Fruit fly (Drosophila melanogaster) whole organism, pupa: Measurements from ENCODE around the gene eIF5B.
A peak's percentile ranks its signal among the peaks of the same experiment; 100 is the strongest.

Experiments
- CG10348 ChIP-seq: fragments of 200-800 bp; sonication (Bioruptor generic); IDR thresholded peaks from 2 replicates; pipeline ENCODE4 v1.3.6; 2022; ENCODE audit warnings: missing biosample characterization, missing genetic modification characterization
- CG13204 ChIP-seq: fragments of 200-800 bp; sonication (Bioruptor generic); optimal IDR thresholded peaks from 2 replicates; lab custom pipeline; 2018; ENCODE audit warnings: missing biosample characterization, mild to moderate bottlenecking, missing genetic modification characterization, moderate library complexity
- CG14655 ChIP-seq: fragments of 200-800 bp; sonication (Bioruptor generic); optimal IDR thresholded peaks from 3 replicates; lab custom pipeline; 2017; ENCODE audit warnings: mild to moderate bottlenecking, missing biosample characterization, missing genetic modification reagents, missing genetic modification characterization
- CG15710 ChIP-seq: fragments of 200-800 bp; sonication (Bioruptor generic); optimal IDR thresholded peaks from 2 replicates; lab custom pipeline; 2018; ENCODE audit warnings: missing biosample characterization, mild to moderate bottlenecking, missing genetic modification characterization, moderate library complexity
- CG4496 ChIP-seq: fragments of 200-800 bp; sonication (Bioruptor generic); IDR thresholded peaks from 3 replicates; pipeline ENCODE4 v1.3.6; 2022; ENCODE audit warnings: missing biosample characterization, missing genetic modification characterization
- CG8301 ChIP-seq: fragments of 200-800 bp; sonication (Bioruptor generic); optimal IDR thresholded peaks from 2 replicates; lab custom pipeline; 2018; ENCODE audit warnings: missing biosample characterization, mild to moderate bottlenecking, missing genetic modification characterization
- D1 ChIP-seq: fragments of 200-800 bp; sonication (Bioruptor generic); optimal IDR thresholded peaks from 2 replicates; lab custom pipeline; 2018; ENCODE audit warnings: missing biosample characterization, mild to moderate bottlenecking, missing genetic modification characterization, moderate library complexity
- EcR ChIP-seq: fragments of 200-800 bp; sonication (Bioruptor generic); optimal IDR thresholded peaks from 3 replicates; lab custom pipeline; 2019; ENCODE audit warnings: missing biosample characterization, missing genetic modification characterization, mild to moderate bottlenecking, moderate library complexity, missing genetic modification reagents
- fd96Ca ChIP-seq: fragments of 200-800 bp; sonication (Bioruptor generic); IDR thresholded peaks from 3 replicates; pipeline ENCODE4 v1.3.6; 2022; ENCODE audit warnings: missing biosample characterization, missing genetic modification characterization
- gl ChIP-seq: fragments of 200-800 bp; sonication (Bioruptor generic); optimal IDR thresholded peaks from 2 replicates; lab custom pipeline; 2018; ENCODE audit warnings: missing biosample characterization, mild to moderate bottlenecking, missing genetic modification characterization

DNA sequence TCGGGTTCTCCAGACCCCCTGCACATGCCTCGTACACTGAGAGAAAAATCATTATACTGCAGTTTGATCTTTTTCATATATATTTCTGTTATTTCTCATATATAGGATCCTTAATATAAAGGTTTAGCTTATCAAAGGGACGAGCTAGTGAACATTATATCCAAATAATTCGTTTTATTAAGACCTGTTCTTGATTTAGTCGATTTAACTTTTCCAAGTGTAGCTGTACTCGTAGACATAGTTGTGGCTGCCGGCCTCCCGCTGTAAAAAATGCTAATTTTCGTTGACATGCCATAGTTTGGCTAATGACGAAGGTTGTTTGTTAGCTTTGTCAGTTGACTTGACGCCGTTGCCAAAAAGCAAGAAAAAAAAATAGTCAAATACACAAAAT, 78.3 kb downstream of the eIF5B start:
- peak; percentile 65 for TF ChIP-seq CG14655 (GFP tag; lab: Kevin White, UChicago)
- no peak for TF ChIP-seq D1 (tag; lab: Kevin White, UChicago)
- peak; percentile 54 for TF ChIP-seq CG15710
- no peak for TF ChIP-seq CG13204 (GFP tag; lab: Kevin White, UChicago)
- no peak for TF ChIP-seq gl
- TF ChIP-seq CG4496, result peak; percentile 83
- TF ChIP-seq fd96Ca (GFP tag; lab: Robert Waterston, UW), result peak; percentile 44; the same call in 2 of the 3 replicates
- TF ChIP-seq CG10348 (GFP tag; lab: Robert Waterston, UW), result 0 out of 2 replicates have a peak, but pooled peaks have one; percentile 33
- peak; percentile 79 for TF ChIP-seq CG8301 (tag; lab: Kevin White, UChicago)
- TF ChIP-seq EcR, result no peak
